Fruit fly (Drosophila melanogaster): ENCODE data around the gene CG9689.

CG9689 gene

DNA sequence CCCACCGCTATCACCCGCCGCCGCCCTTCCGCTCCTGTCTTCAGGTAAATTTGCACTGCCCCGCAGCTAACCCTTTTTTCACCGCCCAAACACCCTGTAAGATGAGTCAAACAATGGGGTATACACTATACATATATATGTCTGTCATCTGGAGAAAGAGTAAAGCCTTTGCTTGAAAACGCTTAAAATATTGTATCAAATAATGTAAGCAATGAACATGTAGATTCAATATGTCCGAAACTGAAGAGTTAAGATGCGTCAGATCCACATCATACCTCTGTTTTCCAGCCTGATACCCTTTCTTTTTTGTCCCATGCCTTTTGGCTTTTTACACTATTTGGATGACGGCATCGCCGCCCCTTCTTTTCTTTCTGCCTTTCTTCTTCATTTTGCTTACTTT lies 11.1 kb downstream of the CG9689 start (continued):
- peak; percentile 27; the same call in 1 of the 2 replicates for TF ChIP-seq CG15336 (GFP tag; IDR thresholded peaks at IDR 0.05)
- no peak for TF ChIP-seq Ets96B (tag; optimal IDR thresholded peaks at IDR 0.05)
- TF ChIP-seq Sox14 (GFP tag; optimal IDR thresholded peaks at IDR 0.05): peak; percentile 53
- TF ChIP-seq CG11762 (GFP tag; optimal IDR thresholded peaks at IDR 0.05; ENCODE audit: insufficient read depth): peak; percentile 14
- peak; percentile 69 for TF ChIP-seq Smox (GFP tag; optimal IDR thresholded peaks at IDR 0.05)
- TF ChIP-seq Blimp-1 (GFP tag; optimal IDR thresholded peaks at IDR 0.05): peak; percentile 10
- TF ChIP-seq OdsH (GFP tag; optimal IDR thresholded peaks at IDR 0.05): peak; percentile 48
- no peak for TF ChIP-seq ss (GFP tag; optimal IDR thresholded peaks at IDR 0.05)
- peak; percentile 40 for TF ChIP-seq Eip75B (GFP tag; optimal IDR thresholded peaks at IDR 0.05)
- no peak for TF ChIP-seq salr (GFP tag; optimal IDR thresholded peaks at IDR 0.05)
- no peak for TF ChIP-seq CG6276 (GFP tag; optimal IDR thresholded peaks at IDR 0.05)
- no peak for TF ChIP-seq CG9139 (GFP tag; optimal IDR thresholded peaks at IDR 0.05)
- peak; percentile 71 for TF ChIP-seq esn (GFP tag; optimal IDR thresholded peaks at IDR 0.05)
- no peak for TF ChIP-seq Hr38 (GFP tag; optimal IDR thresholded peaks at IDR 0.05)
- TF ChIP-seq fd85E (GFP tag; optimal IDR thresholded peaks at IDR 0.05): no peak
- TF ChIP-seq CG4318 (GFP tag; optimal IDR thresholded peaks at IDR 0.05): no peak
- peak; percentile 41 for TF ChIP-seq achi (GFP tag; optimal IDR thresholded peaks at IDR 0.05)
- no peak for TF ChIP-seq Gug (GFP tag; IDR thresholded peaks at IDR 0.05)
- no peak for TF ChIP-seq CG6854 (GFP tag; optimal IDR thresholded peaks at IDR 0.05)

DNA sequence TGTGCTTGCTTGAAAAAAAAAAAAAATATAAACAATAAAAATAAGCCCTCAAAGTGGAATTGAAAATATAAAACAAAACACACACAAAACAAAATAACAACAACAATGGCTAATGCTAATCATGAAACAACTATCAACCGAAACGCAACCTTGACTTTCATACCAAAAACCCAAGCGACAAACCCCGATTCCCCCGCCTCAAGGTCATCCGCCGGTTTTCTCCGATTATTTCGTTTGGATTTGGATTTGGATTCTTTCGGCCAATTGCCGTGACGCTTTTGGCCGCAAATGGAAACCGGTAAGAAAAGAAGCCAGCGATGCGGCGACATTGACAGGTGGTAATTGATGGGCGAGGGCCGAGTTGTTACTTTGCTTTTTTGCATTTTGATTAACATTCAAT lies 15.8 kb downstream of the CG9689 start:
- no peak for TF ChIP-seq Eip75B (GFP tag; optimal IDR thresholded peaks at IDR 0.05)
- no peak for TF ChIP-seq CG16779 (tag; optimal IDR thresholded peaks at IDR 0.05)
- TF ChIP-seq lz (GFP tag; optimal IDR thresholded peaks at IDR 0.05): no peak
- no peak for TF ChIP-seq fkh (GFP tag; optimal IDR thresholded peaks at IDR 0.05)
- no peak for TF ChIP-seq Lpt (GFP tag; optimal IDR thresholded peaks at IDR 0.05)
- no peak for TF ChIP-seq Met (GFP tag; optimal IDR thresholded peaks at IDR 0.05)
- no peak for TF ChIP-seq CG32006 (GFP tag; optimal IDR thresholded peaks at IDR 0.05)
- TF ChIP-seq spab (GFP tag; optimal IDR thresholded peaks at IDR 0.05): no peak

DNA sequence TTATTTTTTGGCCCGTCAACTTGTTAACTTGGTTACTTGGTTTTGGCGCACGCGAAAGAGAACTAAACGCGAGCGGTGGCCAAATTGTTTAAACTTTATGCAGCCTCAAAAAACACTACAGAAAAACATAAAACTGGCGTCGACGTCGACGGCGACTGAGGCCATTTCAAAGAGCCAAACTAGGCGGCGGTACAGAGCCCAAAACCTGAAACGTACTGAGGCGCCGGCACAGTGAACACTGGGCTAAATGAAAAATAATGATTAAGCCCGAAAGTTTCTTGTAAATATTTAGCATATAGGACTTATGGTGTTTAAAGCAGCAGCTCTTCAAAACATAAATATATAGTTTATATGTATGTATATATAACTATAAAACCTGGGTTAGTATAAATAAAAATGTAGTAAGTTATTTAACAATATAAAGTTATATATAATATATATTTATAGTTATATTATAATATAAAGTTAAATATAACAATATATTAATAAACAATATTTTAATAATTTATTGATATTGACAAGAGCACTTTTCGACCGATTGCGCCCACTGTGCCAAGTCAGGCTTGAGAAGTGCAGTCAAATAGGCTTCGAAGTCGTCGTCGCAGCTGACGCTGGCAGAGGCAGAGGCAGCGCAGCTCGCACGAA lies 17.9 kb downstream of the CG9689 start, which contains the start of gene CG15249:
CG15249 (minus strand) TSS at position 51 of the 645 bp plus-strand sequence.
- no peak for TF ChIP-seq dac (GFP tag; optimal IDR thresholded peaks at IDR 0.05)
- TF ChIP-seq cyc (GFP tag; optimal IDR thresholded peaks at IDR 0.05): no peak
- peak; percentile 48 for TF ChIP-seq CG16779 (tag; optimal IDR thresholded peaks at IDR 0.05)
- TF ChIP-seq topi (GFP tag; optimal IDR thresholded peaks at IDR 0.05): no peak
- TF ChIP-seq acj6 (GFP tag; optimal IDR thresholded peaks at IDR 0.05): peak; percentile 38
- TF ChIP-seq vri (GFP tag; optimal IDR thresholded peaks at IDR 0.05): no peak
- TF ChIP-seq svp (GFP tag): peak; percentile 11
- no peak for TF ChIP-seq Blimp-1 (GFP tag; optimal IDR thresholded peaks at IDR 0.05)
- no peak for TF ChIP-seq Hr39 (GFP tag; optimal IDR thresholded peaks at IDR 0.05)
- peak; percentile 86 for TF ChIP-seq CG32006 (GFP tag; optimal IDR thresholded peaks at IDR 0.05)
- TF ChIP-seq esn (GFP tag; optimal IDR thresholded peaks at IDR 0.05): no peak
- TF ChIP-seq CG6276 (GFP tag; optimal IDR thresholded peaks at IDR 0.05): peak; percentile 82
- TF ChIP-seq CG11294 (GFP tag; IDR thresholded peaks at IDR 0.05): no peak; the same call in 1 of the 2 replicates
- no peak; the same call in none of the 2 replicates for TF ChIP-seq CG15336 (GFP tag; IDR thresholded peaks at IDR 0.05)
- TF ChIP-seq Sox102F (GFP tag; optimal IDR thresholded peaks at IDR 0.05): no peak
- no peak for TF ChIP-seq Met (GFP tag; optimal IDR thresholded peaks at IDR 0.05)
- TF ChIP-seq Lpt (GFP tag; optimal IDR thresholded peaks at IDR 0.05): peak; percentile 20
- no peak for TF ChIP-seq Sox14 (GFP tag; optimal IDR thresholded peaks at IDR 0.05)
- TF ChIP-seq Eip93F (GFP tag; optimal IDR thresholded peaks at IDR 0.05): no peak
- TF ChIP-seq CG3919 (GFP tag; optimal IDR thresholded peaks at IDR 0.05): peak; percentile 47
- TF ChIP-seq CG10669 (GFP tag; optimal IDR thresholded peaks at IDR 0.05): peak; percentile 5
- no peak for TF ChIP-seq Sox15 (GFP tag; optimal IDR thresholded peaks at IDR 0.05)
- peak; percentile 19 for TF ChIP-seq net (GFP tag; optimal IDR thresholded peaks at IDR 0.05)
- peak; percentile 87 for TF ChIP-seq Eip78C (GFP tag)
- no peak for TF ChIP-seq Gug (GFP tag; IDR thresholded peaks at IDR 0.05)
- no peak for TF ChIP-seq CG31627 (GFP tag; optimal IDR thresholded peaks at IDR 0.05)
- no peak for TF ChIP-seq Ets21C (GFP tag; optimal IDR thresholded peaks at IDR 0.05)
- no peak for TF ChIP-seq CG11762 (GFP tag; optimal IDR thresholded peaks at IDR 0.05; ENCODE audit: insufficient read depth)
- no peak for TF ChIP-seq Hr38 (GFP tag; optimal IDR thresholded peaks at IDR 0.05)
- TF ChIP-seq Smox (GFP tag; optimal IDR thresholded peaks at IDR 0.05): no peak
- TF ChIP-seq CG1621 (tag; optimal IDR thresholded peaks at IDR 0.05): no peak
- TF ChIP-seq fd85E (GFP tag; optimal IDR thresholded peaks at IDR 0.05): no peak
- TF ChIP-seq CG3032 (tag; optimal IDR thresholded peaks at IDR 0.05): peak; percentile 56
- TF ChIP-seq CG8119 (GFP tag; IDR thresholded peaks at IDR 0.05): peak; percentile 72
- TF ChIP-seq achi (GFP tag; optimal IDR thresholded peaks at IDR 0.05): peak; percentile 53
